Fruit fly (Drosophila melanogaster) whole organism, adult: Measurements from ENCODE around the gene Nepl19.

Experiments
- CG11617 ChIP-seq: fragments of 200-800 bp; sonication (Bioruptor generic); optimal IDR thresholded peaks from 2 replicates; lab custom pipeline; 2017; ENCODE audit warnings: mild to moderate bottlenecking, missing biosample characterization, missing genetic modification reagents, missing genetic modification characterization
- CG12768 ChIP-seq: fragments of 200-800 bp; sonication (Bioruptor generic); optimal IDR thresholded peaks from 2 replicates; lab custom pipeline; 2017; ENCODE audit warnings: missing biosample characterization, missing genetic modification characterization, mild to moderate bottlenecking, moderate library complexity, missing genetic modification reagents
- CG14711 ChIP-seq: fragments of 200-800 bp; sonication (Bioruptor generic); optimal IDR thresholded peaks from 2 replicates; lab custom pipeline; 2018; ENCODE audit warnings: missing biosample characterization, mild to moderate bottlenecking, missing genetic modification characterization, moderate library complexity
- CG1620 ChIP-seq: fragments of 200-800 bp; sonication (Bioruptor generic); optimal IDR thresholded peaks from 2 replicates; lab custom pipeline; 2016; ENCODE audit warnings: missing biosample characterization, missing genetic modification characterization
- CG33017 ChIP-seq: fragments of 200-800 bp; sonication (Bioruptor generic); optimal IDR thresholded peaks from 2 replicates; lab custom pipeline; 2018; ENCODE audit warnings: missing biosample characterization, mild to moderate bottlenecking, missing genetic modification characterization, moderate library complexity
- CG5204 ChIP-seq: fragments of 200-800 bp; sonication (Bioruptor generic); optimal IDR thresholded peaks from 2 replicates; lab custom pipeline; 2016; ENCODE audit warnings: missing biosample characterization, missing genetic modification characterization
- CG7045 ChIP-seq: fragments of 200-800 bp; sonication (Bioruptor generic); optimal IDR thresholded peaks from 2 replicates; lab custom pipeline; 2017; ENCODE audit warnings: missing biosample characterization, mild to moderate bottlenecking, missing genetic modification characterization
- CG7101 ChIP-seq: fragments of 200-800 bp; sonication (Bioruptor generic); optimal IDR thresholded peaks from 2 replicates; lab custom pipeline; 2018; ENCODE audit warnings: missing biosample characterization, mild to moderate bottlenecking, missing genetic modification characterization, moderate library complexity
- Clk ChIP-seq: fragments of 200-800 bp; sonication (Bioruptor generic); optimal IDR thresholded peaks from 2 replicates; lab custom pipeline; 2017; ENCODE audit warnings: missing biosample characterization, missing genetic modification characterization
- Crg-1 ChIP-seq: fragments of 200-800 bp; sonication (Bioruptor generic); optimal IDR thresholded peaks from 2 replicates; lab custom pipeline; 2016; ENCODE audit warnings: missing biosample characterization, missing genetic modification characterization
- Hr96 ChIP-seq: fragments of 200-800 bp; sonication (Bioruptor generic); optimal IDR thresholded peaks from 2 replicates; lab custom pipeline; 2016; ENCODE audit warnings: missing biosample characterization, missing genetic modification characterization
- Mnt ChIP-seq: fragments of 200-800 bp; sonication (Bioruptor generic); optimal IDR thresholded peaks from 2 replicates; lab custom pipeline; 2016; ENCODE audit warnings: missing biosample characterization, mild to moderate bottlenecking, missing genetic modification characterization
- bab1 ChIP-seq: fragments of 200-800 bp; sonication (Bioruptor generic); optimal IDR thresholded peaks from 3 replicates; lab custom pipeline; 2019; ENCODE audit warnings: missing biosample characterization, mild to moderate bottlenecking, missing genetic modification characterization, moderate library complexity
- cic ChIP-seq: fragments of 200-800 bp; sonication (Bioruptor generic); optimal IDR thresholded peaks from 2 replicates; lab custom pipeline; 2017; ENCODE audit warnings: missing biosample characterization, mild to moderate bottlenecking, missing genetic modification characterization, moderate library complexity
- cnc ChIP-seq, 2 experiments: fragments of >200 bp; optimal IDR thresholded peaks; 2 replicates each; lab custom pipeline; 2017
- kay ChIP-seq: fragments of 200-800 bp; sonication (Bioruptor generic); peaks from one replicate; lab custom pipeline; 2016; ENCODE audit warnings: missing biosample characterization, missing genetic modification characterization, borderline replicate concordance
- ovo ChIP-seq: fragments of 200-800 bp; sonication (Bioruptor generic); optimal IDR thresholded peaks from 2 replicates; lab custom pipeline; 2016; ENCODE audit warnings: missing biosample characterization, missing genetic modification characterization
- pad ChIP-seq: fragments of 200-800 bp; sonication (Bioruptor generic); optimal IDR thresholded peaks from 3 replicates; lab custom pipeline; 2017; ENCODE audit warnings: missing biosample characterization, missing genetic modification characterization, mild to moderate bottlenecking, moderate library complexity, missing genetic modification reagents
- tj ChIP-seq: fragments of 200-800 bp; sonication (Bioruptor generic); optimal IDR thresholded peaks from 3 replicates; lab custom pipeline; 2017; ENCODE audit warnings: missing biosample characterization, mild to moderate bottlenecking, missing genetic modification characterization, moderate library complexity
- toe ChIP-seq: fragments of 200-800 bp; sonication (Bioruptor generic); optimal IDR thresholded peaks from 2 replicates; lab custom pipeline; 2016; ENCODE audit warnings: missing biosample characterization, missing genetic modification characterization

Gene Nepl19

DNA sequence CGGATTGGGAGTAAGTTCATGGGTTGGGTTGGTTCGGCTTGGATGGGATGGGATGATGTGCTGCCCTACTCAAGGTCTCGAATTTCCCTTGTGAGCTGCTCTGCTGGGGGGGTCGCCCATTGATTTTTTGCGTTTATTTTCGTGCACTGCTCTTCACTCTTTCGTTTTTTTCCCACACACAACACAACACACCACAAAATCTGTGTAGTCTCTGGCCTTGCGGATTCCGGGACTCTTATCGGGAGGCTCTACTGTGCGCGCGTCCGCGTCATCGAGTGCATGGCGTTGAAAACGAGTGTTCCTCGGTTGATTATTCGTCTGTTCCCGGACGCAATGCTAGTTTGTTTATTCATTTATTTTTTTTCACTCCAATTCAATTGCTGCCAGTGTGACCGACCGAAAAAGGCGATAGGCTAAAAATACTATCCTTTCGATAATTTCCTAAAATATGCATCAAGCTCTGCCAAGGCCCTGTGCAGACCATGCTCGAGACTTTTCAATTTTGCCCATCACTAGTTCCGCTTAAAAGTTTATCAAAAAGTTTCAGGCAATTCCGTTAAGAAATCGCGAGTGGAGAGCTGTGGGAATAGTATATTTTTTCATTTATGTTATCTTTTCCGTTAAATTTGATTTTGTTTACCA lies 48.2 kb downstream of the Nepl19 start, which contains the start of gene WASp:
TSS of gene WASp (minus strand) at position 399 of the 642 bp plus-strand sequence.
- peak; percentile 24 for TF ChIP-seq Crg-1 (GFP tag; lab: Kevin White, UChicago)
- peak; percentile 5 for TF ChIP-seq tj (GFP tag; lab: Kevin White, UChicago)
- TF ChIP-seq CG11617 (GFP tag; lab: Kevin White, UChicago), result no peak
- TF ChIP-seq CG33017, result peak; percentile 32
- peak; percentile 76 for TF ChIP-seq bab1
- TF ChIP-seq CG7045 (GFP tag; lab: Kevin White, UChicago), result no peak
- peak; percentile 43 for TF ChIP-seq Mnt (GFP tag; lab: Kevin White, UChicago)
- peak; percentile 18 for TF ChIP-seq pad
- peak; percentile 66 for TF ChIP-seq ovo (GFP tag; lab: Kevin White, UChicago)
- TF ChIP-seq CG14711 (tag; lab: Kevin White, UChicago), result peak; percentile 33
- peak; percentile 56 for TF ChIP-seq CG1620 (GFP tag; lab: Kevin White, UChicago)
- TF ChIP-seq cnc (optimal IDR thresholded peaks at IDR 0.05; lab: Kevin White, UChicago), result no peak
- TF ChIP-seq Hr96 (GFP tag; lab: Kevin White, UChicago), result peak; percentile 40
- TF ChIP-seq cic (GFP tag; lab: Kevin White, UChicago), result peak; percentile 14
- TF ChIP-seq kay (GFP tag; lab: Kevin White, UChicago), result no peak
- peak; percentile 6 for TF ChIP-seq CG5204 (GFP tag; lab: Kevin White, UChicago)
- TF ChIP-seq CG12768 (GFP tag; lab: Kevin White, UChicago), result no peak
- peak; percentile 70 for TF ChIP-seq CG7101 (tag; lab: Kevin White, UChicago)
- TF ChIP-seq Clk, result no peak
- peak; percentile 2 for TF ChIP-seq toe (GFP tag; lab: Kevin White, UChicago)

DNA sequence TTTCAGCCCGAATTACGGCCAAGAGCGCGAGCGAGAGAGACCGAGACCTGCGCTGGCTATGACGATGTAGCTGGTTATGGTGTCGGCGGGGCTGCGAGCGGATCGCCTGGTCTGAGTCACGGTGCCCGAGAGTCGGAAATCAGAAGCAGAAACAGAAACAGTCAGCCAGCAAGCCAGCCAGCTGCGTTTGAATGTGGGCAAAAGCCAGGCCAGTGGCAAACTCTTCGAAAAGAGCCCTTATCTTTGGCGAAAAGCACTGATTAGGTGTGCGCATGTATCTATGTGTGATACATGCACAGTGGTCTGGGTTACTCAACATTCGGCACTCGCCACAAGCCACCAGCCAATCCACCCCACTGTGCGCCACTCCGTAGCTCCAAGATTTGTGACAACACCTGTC lies 48.8 kb downstream of the Nepl19 start:
- TF ChIP-seq Mnt (GFP tag; lab: Kevin White, UChicago) (peak; percentile 13), cic (GFP tag; lab: Kevin White, UChicago) (peak; percentile 37), pad (no peak), CG12768 (GFP tag; lab: Kevin White, UChicago) (peak; percentile 45), kay (GFP tag; lab: Kevin White, UChicago) (peak; percentile 96), ovo (GFP tag; lab: Kevin White, UChicago) (no peak), Hr96 (GFP tag; lab: Kevin White, UChicago) (peak; percentile 14)

DNA sequence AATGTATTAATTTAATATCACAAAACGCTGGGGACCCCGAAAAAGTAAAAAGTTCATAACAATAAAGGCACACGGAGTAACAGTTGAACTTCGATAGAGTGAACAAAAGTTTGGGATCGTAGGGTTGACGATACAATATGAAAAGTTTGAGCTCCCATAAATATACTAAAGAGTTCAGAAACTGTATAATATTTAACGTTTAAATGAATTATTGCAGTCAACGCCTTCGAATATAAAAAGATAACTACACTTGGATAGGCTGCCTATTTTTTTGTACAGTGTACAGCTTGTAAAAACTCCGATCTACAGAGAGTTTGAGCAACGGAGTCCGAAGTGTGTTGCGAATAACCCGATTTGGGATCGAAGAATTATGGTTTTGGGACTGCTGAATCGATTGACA lies 49.2 kb downstream of the Nepl19 start:
- no peak for TF ChIP-seq toe (GFP tag; lab: Kevin White, UChicago)
- TF ChIP-seq CG12768 (GFP tag; lab: Kevin White, UChicago), result no peak
- TF ChIP-seq CG14711 (tag; lab: Kevin White, UChicago), result no peak
- no peak for TF ChIP-seq Clk
- no peak for TF ChIP-seq ovo (GFP tag; lab: Kevin White, UChicago)
- no peak for TF ChIP-seq CG7101 (tag; lab: Kevin White, UChicago)
- no peak for TF ChIP-seq cic (GFP tag; lab: Kevin White, UChicago)
- TF ChIP-seq kay (GFP tag; lab: Kevin White, UChicago), result no peak
- TF ChIP-seq Crg-1 (GFP tag; lab: Kevin White, UChicago), result no peak
- TF ChIP-seq Mnt (GFP tag; lab: Kevin White, UChicago), result no peak
- no peak for TF ChIP-seq CG11617 (GFP tag; lab: Kevin White, UChicago)
- no peak for TF ChIP-seq bab1
- no peak for TF ChIP-seq CG1620 (GFP tag; lab: Kevin White, UChicago)
- TF ChIP-seq Hr96 (GFP tag; lab: Kevin White, UChicago), result no peak
- TF ChIP-seq tj (GFP tag; lab: Kevin White, UChicago), result no peak
- TF ChIP-seq CG7045 (GFP tag; lab: Kevin White, UChicago), result no peak
- TF ChIP-seq CG33017, result no peak
- TF ChIP-seq cnc (optimal IDR thresholded peaks at IDR 0.05; lab: Kevin White, UChicago), result no peak

DNA sequence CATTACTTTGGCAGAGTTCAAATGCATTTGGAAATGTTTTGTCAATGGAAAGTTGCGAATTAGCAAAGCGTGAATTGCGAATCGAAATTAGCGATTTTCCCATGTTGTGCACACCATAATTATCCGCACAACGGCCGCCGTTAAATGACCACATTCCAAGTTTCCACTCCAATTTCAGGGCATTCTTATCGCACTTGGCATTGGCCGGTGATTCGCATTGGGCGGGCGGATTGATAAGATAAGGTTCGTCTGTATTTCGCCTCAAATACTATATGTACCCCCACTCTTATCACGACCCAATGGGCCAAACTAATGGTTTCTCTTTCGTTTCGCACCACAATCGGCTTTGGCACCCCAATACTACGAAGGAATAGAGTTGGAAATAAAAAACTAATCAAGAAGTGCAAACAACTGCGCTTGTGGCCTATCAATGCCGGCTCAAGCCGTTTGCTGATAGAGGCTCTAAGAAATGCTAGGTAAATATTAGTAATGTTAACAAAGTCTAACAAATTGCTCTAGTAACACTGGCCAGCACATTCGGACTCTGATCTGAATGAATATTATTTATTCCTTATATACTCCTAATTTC lies 50.5 kb downstream of the Nepl19 start:
- TF ChIP-seq Mnt (GFP tag; lab: Kevin White, UChicago) (peak; percentile 45), CG7045 (GFP tag; lab: Kevin White, UChicago) (no peak), CG1620 (GFP tag; lab: Kevin White, UChicago) (no peak), cic (GFP tag; lab: Kevin White, UChicago) (peak; percentile 93), bab1 (no peak), ovo (GFP tag; lab: Kevin White, UChicago) (peak; percentile 21), cnc (optimal IDR thresholded peaks at IDR 0.05; lab: Kevin White, UChicago) (no peak), Crg-1 (GFP tag; lab: Kevin White, UChicago) (no peak), pad (no peak), CG11617 (GFP tag; lab: Kevin White, UChicago) (peak; percentile 53), tj (GFP tag; lab: Kevin White, UChicago) (no peak), toe (GFP tag; lab: Kevin White, UChicago) (peak; percentile 36), CG14711 (tag; lab: Kevin White, UChicago) (no peak), CG7101 (tag; lab: Kevin White, UChicago) (peak; percentile 45), CG12768 (GFP tag; lab: Kevin White, UChicago) (peak; percentile 40), CG33017 (peak; percentile 44), kay (GFP tag; lab: Kevin White, UChicago) (peak; percentile 97), CG5204 (GFP tag; lab: Kevin White, UChicago) (no peak), Clk (no peak), Hr96 (GFP tag; lab: Kevin White, UChicago) (no peak)
